Worm (Caenorhabditis elegans) whole organism, L4/young adult: ENCODE measurements around the gene klf-2.
A peak's percentile ranks its signal among the peaks of the same experiment; 100 is the strongest.

ENCODE experiments used
- W03F9.2 ChIP-seq: fragments of 150-350 bp; optimal IDR thresholded peaks from 2 replicates; lab custom pipeline; 2014; ENCODE audit warnings: missing biosample characterization, missing genetic modification characterization
- dao-5 ChIP-seq: sonication (generic microtip); optimal IDR thresholded peaks from 2 replicates; lab custom pipeline; 2016; ENCODE audit warnings: missing genotype, missing genetic modification characterization, moderate library complexity, missing compliant biosample characterization
- him-1 ChIP-seq: sonication (generic microtip); optimal IDR thresholded peaks from 2 replicates; lab custom pipeline; 2016; ENCODE audit warnings: missing genotype, missing genetic modification reagents, missing genetic modification characterization, missing compliant biosample characterization

Gene klf-2

ce11 chrV:20710156-20710555 is 24.7 kb downstream of the klf-2 start:
- TF ChIP-seq W03F9.2 (tag; lab: Kevin White, UChicago) (no peak), dao-5 (tag; lab: Kevin White, UChicago) (no peak), him-1 (tag; lab: Kevin White, UChicago) (no peak)

ce11 chrV:20710642-20711041 is 25.2 kb downstream of the klf-2 start:
- TF ChIP-seq him-1 (tag; lab: Kevin White, UChicago): no peak
- TF ChIP-seq W03F9.2 (tag; lab: Kevin White, UChicago): no peak
- no peak for TF ChIP-seq dao-5 (tag; lab: Kevin White, UChicago)

ce11 chrV:20711733-20712132 is 26.2 kb downstream of the klf-2 start:
- TF ChIP-seq him-1 (tag; lab: Kevin White, UChicago) (no peak), W03F9.2 (tag; lab: Kevin White, UChicago) (no peak), dao-5 (tag; lab: Kevin White, UChicago) (no peak)

ce11 chrV:20712318-20712993 is 27.0 kb downstream of the klf-2 start:
- TF ChIP-seq dao-5 (tag; lab: Kevin White, UChicago) (no peak), him-1 (tag; lab: Kevin White, UChicago) (no peak), W03F9.2 (tag; lab: Kevin White, UChicago) (no peak)

- TF ChIP-seq W03F9.2 (tag; lab: Kevin White, UChicago) (peak; percentile 6), dao-5 (tag; lab: Kevin White, UChicago) (no peak)
Measured at ce11 chrV:20712994-20713326, 27.5 kb downstream of the klf-2 start.

ce11 chrV:20713620-20714019 is 28.1 kb downstream of the klf-2 start, which contains the start of gene Y44A6C.1:
Gene Y44A6C.1 (plus strand): TSS chrV:20713920.
- no peak for TF ChIP-seq dao-5 (tag; lab: Kevin White, UChicago)
- TF ChIP-seq W03F9.2 (tag; lab: Kevin White, UChicago): no peak
- no peak for TF ChIP-seq him-1 (tag; lab: Kevin White, UChicago)

ce11 chrV:20714503-20714902 is 29.0 kb downstream of the klf-2 start:
- TF ChIP-seq W03F9.2 (tag; lab: Kevin White, UChicago): no peak
- no peak for TF ChIP-seq him-1 (tag; lab: Kevin White, UChicago)
- no peak for TF ChIP-seq dao-5 (tag; lab: Kevin White, UChicago)

ce11 chrV:20716267-20716666 is 30.8 kb downstream of the klf-2 start:
- TF ChIP-seq dao-5 (tag; lab: Kevin White, UChicago) (no peak), him-1 (tag; lab: Kevin White, UChicago) (no peak), W03F9.2 (tag; lab: Kevin White, UChicago) (no peak)

- TF ChIP-seq W03F9.2 (tag; lab: Kevin White, UChicago) (no peak), him-1 (tag; lab: Kevin White, UChicago) (no peak), dao-5 (tag; lab: Kevin White, UChicago) (no peak)
Measured at ce11 chrV:20716830-20717441, 31.5 kb downstream of the klf-2 start.

- TF ChIP-seq him-1 (tag; lab: Kevin White, UChicago) (no peak), dao-5 (tag; lab: Kevin White, UChicago) (no peak), W03F9.2 (tag; lab: Kevin White, UChicago) (no peak)
Measured at ce11 chrV:20721934-20722333, 36.5 kb downstream of the klf-2 start, which contains the start of gene Y44A6C.2. Gene Y44A6C.2 (plus strand): TSS chrV:20722234.

ce11 chrV:20722447-20722846 is 37.0 kb downstream of the klf-2 start:
- TF ChIP-seq dao-5 (tag; lab: Kevin White, UChicago) (no peak), him-1 (tag; lab: Kevin White, UChicago) (no peak), W03F9.2 (tag; lab: Kevin White, UChicago) (no peak)

ce11 chrV:20727458-20727857 is 42.0 kb downstream of the klf-2 start:
- TF ChIP-seq him-1 (tag; lab: Kevin White, UChicago) (no peak), dao-5 (tag; lab: Kevin White, UChicago) (no peak), W03F9.2 (tag; lab: Kevin White, UChicago) (no peak)

- TF ChIP-seq W03F9.2 (tag; lab: Kevin White, UChicago) (peak; percentile 44), him-1 (tag; lab: Kevin White, UChicago) (no peak), dao-5 (tag; lab: Kevin White, UChicago) (no peak)
Measured at ce11 chrV:20728763-20729350, 43.4 kb downstream of the klf-2 start, which contains the start of gene ipla-3. Gene ipla-3 (minus strand): TSS chrV:20729272.
